Fruit fly (Drosophila melanogaster) whole organism, prepupa: ENCODE measurements around the gene CG17440.
A peak's percentile ranks its signal among the peaks of the same experiment; 100 is the strongest.

Experiments used
- Blimp-1 ChIP-seq: fragments of 200-800 bp; sonication (Bioruptor generic); optimal IDR thresholded peaks from 3 replicates; lab custom pipeline; 2017; ENCODE audit warnings: missing biosample characterization, missing genetic modification characterization, mild to moderate bottlenecking, moderate library complexity, missing genetic modification reagents
- CG10631 ChIP-seq: fragments of 200-800 bp; sonication (Bioruptor generic); optimal IDR thresholded peaks from 2 replicates; lab custom pipeline; 2016; ENCODE audit warnings: missing biosample characterization, missing genetic modification characterization
- CG10669 ChIP-seq: fragments of 200-800 bp; sonication (Bioruptor generic); optimal IDR thresholded peaks from 3 replicates; lab custom pipeline; 2018; ENCODE audit warnings: missing biosample characterization, mild to moderate bottlenecking, missing genetic modification characterization, moderate library complexity
- CG11294 ChIP-seq: fragments of 200-800 bp; sonication (Bioruptor generic); IDR thresholded peaks from 2 replicates; pipeline ENCODE4 v1.3.6; 2022; ENCODE audit warnings: missing biosample characterization, missing genetic modification characterization
- CG15336 ChIP-seq: fragments of 200-800 bp; sonication (Bioruptor generic); IDR thresholded peaks from 2 replicates; pipeline ENCODE4 v1.3.6; 2022; ENCODE audit warnings: missing biosample characterization, missing genetic modification characterization
- CG31627 ChIP-seq: fragments of 200-800 bp; sonication (Bioruptor generic); optimal IDR thresholded peaks from 3 replicates; lab custom pipeline; 2016; ENCODE audit warnings: missing biosample characterization, missing genetic modification characterization
- CG32006 ChIP-seq: fragments of 200-800 bp; sonication (Bioruptor generic); optimal IDR thresholded peaks from 3 replicates; lab custom pipeline; 2017; ENCODE audit warnings: missing biosample characterization, mild to moderate bottlenecking, missing genetic modification characterization
- CG34406 ChIP-seq: fragments of 200-800 bp; sonication (Bioruptor generic); optimal IDR thresholded peaks from 3 replicates; lab custom pipeline; 2016; ENCODE audit warnings: missing biosample characterization, missing genetic modification characterization
- CG3919 ChIP-seq: fragments of 200-800 bp; sonication (Bioruptor generic); optimal IDR thresholded peaks from 3 replicates; lab custom pipeline; 2016; ENCODE audit warnings: missing biosample characterization, missing genetic modification characterization
- CG4318 ChIP-seq: fragments of 200-800 bp; sonication (Bioruptor generic); optimal IDR thresholded peaks from 3 replicates; lab custom pipeline; 2017; ENCODE audit warnings: missing biosample characterization, mild to moderate bottlenecking, missing genetic modification characterization
- CG6163 ChIP-seq: fragments of 200-800 bp; sonication (Bioruptor generic); IDR thresholded peaks from 3 replicates; pipeline ENCODE4 v1.3.6; 2022; ENCODE audit warnings: missing biosample characterization, missing genetic modification characterization
- CG6276 ChIP-seq: fragments of 200-800 bp; sonication (Bioruptor generic); optimal IDR thresholded peaks from 2 replicates; lab custom pipeline; 2017; ENCODE audit warnings: missing biosample characterization, mild to moderate bottlenecking, missing genetic modification characterization
- CG6808 ChIP-seq: fragments of 200-800 bp; sonication (Bioruptor generic); optimal IDR thresholded peaks from 3 replicates; lab custom pipeline; 2017; ENCODE audit warnings: missing biosample characterization, missing genetic modification characterization, mild to moderate bottlenecking, moderate library complexity, missing genetic modification reagents
- CG6854 ChIP-seq: fragments of 200-800 bp; sonication (Bioruptor generic); optimal IDR thresholded peaks from 2 replicates; lab custom pipeline; 2017; ENCODE audit warnings: missing biosample characterization, mild to moderate bottlenecking, missing genetic modification characterization
- CG7368 ChIP-seq: fragments of 200-800 bp; sonication (Bioruptor generic); optimal IDR thresholded peaks from 3 replicates; lab custom pipeline; 2016; ENCODE audit warnings: missing biosample characterization, missing genetic modification characterization
- CG8119 ChIP-seq: fragments of 200-800 bp; sonication (Bioruptor generic); IDR thresholded peaks from 3 replicates; pipeline ENCODE4 v1.3.6; 2022; ENCODE audit warnings: missing biosample characterization, missing genetic modification characterization
- CG8319 ChIP-seq: fragments of 200-800 bp; sonication (Bioruptor generic); optimal IDR thresholded peaks from 3 replicates; lab custom pipeline; 2016; ENCODE audit warnings: missing biosample characterization, missing genetic modification characterization
- CG8632 ChIP-seq: fragments of 200-800 bp; sonication (Bioruptor generic); optimal IDR thresholded peaks from 3 replicates; lab custom pipeline; 2016; ENCODE audit warnings: missing biosample characterization, missing genetic modification characterization
- CG9139 ChIP-seq: fragments of 200-800 bp; sonication (Bioruptor generic); optimal IDR thresholded peaks from 3 replicates; lab custom pipeline; 2017; ENCODE audit warnings: missing biosample characterization, mild to moderate bottlenecking, missing genetic modification characterization
- Eip75B ChIP-seq: fragments of 200-800 bp; sonication (Bioruptor generic); optimal IDR thresholded peaks from 3 replicates; lab custom pipeline; 2016; ENCODE audit warnings: missing biosample characterization, missing genetic modification characterization
- Eip78C ChIP-seq: fragments of 200-800 bp; sonication (Bioruptor generic); peaks from one replicate; lab custom pipeline; 2016; ENCODE audit warnings: missing biosample characterization, missing genetic modification characterization
- Eip93F ChIP-seq: fragments of 200-800 bp; sonication (Bioruptor generic); optimal IDR thresholded peaks from 2 replicates; lab custom pipeline; 2016; ENCODE audit warnings: missing biosample characterization, mild to moderate bottlenecking, missing genetic modification characterization
- Ets21C ChIP-seq: fragments of 200-800 bp; sonication (Bioruptor generic); optimal IDR thresholded peaks from 3 replicates; lab custom pipeline; 2016; ENCODE audit warnings: missing biosample characterization, missing genetic modification characterization
- Gug ChIP-seq: fragments of 200-800 bp; sonication (Bioruptor generic); IDR thresholded peaks from 2 replicates; pipeline ENCODE4 v1.3.6; 2022; ENCODE audit warnings: missing biosample characterization, missing genetic modification characterization
- Hr38 ChIP-seq: sonication (Bioruptor generic); optimal IDR thresholded peaks from 2 replicates; lab custom pipeline; 2016; ENCODE audit warnings: missing biosample characterization, missing genetic modification characterization
- Hr39 ChIP-seq: fragments of 200-800 bp; sonication (Bioruptor generic); optimal IDR thresholded peaks from 2 replicates; lab custom pipeline; 2016; ENCODE audit warnings: missing biosample characterization, missing genetic modification characterization
- Hr4 ChIP-seq: fragments of 200-800 bp; sonication (Bioruptor generic); optimal IDR thresholded peaks from 3 replicates; lab custom pipeline; 2016; ENCODE audit warnings: missing biosample characterization, missing genetic modification characterization
- Lpt ChIP-seq: fragments of 200-800 bp; sonication (Bioruptor generic); optimal IDR thresholded peaks from 3 replicates; lab custom pipeline; 2016; ENCODE audit warnings: missing biosample characterization, missing genetic modification characterization
- Sox102F ChIP-seq: fragments of 200-800 bp; sonication (Bioruptor generic); optimal IDR thresholded peaks from 2 replicates; lab custom pipeline; 2016; ENCODE audit warnings: missing biosample characterization, mild to moderate bottlenecking, missing genetic modification characterization
- Sox14 ChIP-seq: fragments of 200-800 bp; sonication (Bioruptor generic); optimal IDR thresholded peaks from 3 replicates; lab custom pipeline; 2016; ENCODE audit warnings: missing biosample characterization, missing genetic modification characterization
- Sox15 ChIP-seq: fragments of 200-800 bp; sonication (Bioruptor generic); optimal IDR thresholded peaks from 3 replicates; lab custom pipeline; 2016; ENCODE audit warnings: missing biosample characterization, missing genetic modification characterization
- acj6 ChIP-seq: fragments of 200-800 bp; sonication (Bioruptor generic); optimal IDR thresholded peaks from 3 replicates; lab custom pipeline; 2016; ENCODE audit warnings: missing biosample characterization, missing genetic modification characterization
- cyc ChIP-seq: fragments of 200-800 bp; sonication (Bioruptor generic); optimal IDR thresholded peaks from 3 replicates; lab custom pipeline; 2016; ENCODE audit warnings: missing biosample characterization, missing genetic modification characterization
- dac ChIP-seq: fragments of 200-800 bp; sonication (Bioruptor generic); optimal IDR thresholded peaks from 2 replicates; lab custom pipeline; 2017; ENCODE audit warnings: missing biosample characterization, mild to moderate bottlenecking, missing genetic modification characterization
- dsx ChIP-seq: fragments of 200-800 bp; optimal IDR thresholded peaks from 3 replicates; lab custom pipeline; 2019; ENCODE audit warnings: missing biosample characterization, mild to moderate bottlenecking, missing genetic modification characterization, moderate library complexity; ENCODE audit not compliant: poor library complexity, severe bottlenecking
- eg ChIP-seq: fragments of 200-800 bp; sonication (Bioruptor generic); IDR thresholded peaks from 3 replicates; pipeline ENCODE4 v1.3.6; 2022; ENCODE audit warnings: missing biosample characterization, missing genetic modification characterization
- esn ChIP-seq: fragments of 200-800 bp; sonication (Bioruptor generic); optimal IDR thresholded peaks from 2 replicates; lab custom pipeline; 2016; ENCODE audit warnings: missing biosample characterization, mild to moderate bottlenecking, missing genetic modification characterization, moderate library complexity
- fd59A ChIP-seq: fragments of 200-800 bp; sonication (Bioruptor generic); optimal IDR thresholded peaks from 2 replicates; lab custom pipeline; 2017; ENCODE audit warnings: missing biosample characterization, mild to moderate bottlenecking, missing genetic modification characterization, missing genetic modification reagents
- fd85E ChIP-seq: fragments of 200-800 bp; sonication (Bioruptor generic); optimal IDR thresholded peaks from 3 replicates; lab custom pipeline; 2016; ENCODE audit warnings: missing biosample characterization, missing genetic modification characterization
- lz ChIP-seq: fragments of 200-800 bp; sonication (Bioruptor generic); optimal IDR thresholded peaks from 3 replicates; lab custom pipeline; 2016; ENCODE audit warnings: missing biosample characterization, missing genetic modification characterization
- net ChIP-seq: fragments of 200-800 bp; sonication (Bioruptor generic); optimal IDR thresholded peaks from 3 replicates; lab custom pipeline; 2016; ENCODE audit warnings: missing biosample characterization, missing genetic modification characterization
- pdm3 ChIP-seq: fragments of 200-800 bp; sonication (Bioruptor generic); optimal IDR thresholded peaks from 3 replicates; lab custom pipeline; 2016; ENCODE audit warnings: missing biosample characterization, missing genetic modification characterization
- spab ChIP-seq: fragments of 200-800 bp; sonication (Bioruptor generic); optimal IDR thresholded peaks from 2 replicates; lab custom pipeline; 2017; ENCODE audit warnings: missing biosample characterization, mild to moderate bottlenecking, missing genetic modification characterization, missing genetic modification reagents
- vri ChIP-seq: fragments of 200-800 bp; sonication (Bioruptor generic); optimal IDR thresholded peaks from 3 replicates; lab custom pipeline; 2016; ENCODE audit warnings: missing biosample characterization, mild to moderate bottlenecking, missing genetic modification characterization

CG17440 gene

DNA sequence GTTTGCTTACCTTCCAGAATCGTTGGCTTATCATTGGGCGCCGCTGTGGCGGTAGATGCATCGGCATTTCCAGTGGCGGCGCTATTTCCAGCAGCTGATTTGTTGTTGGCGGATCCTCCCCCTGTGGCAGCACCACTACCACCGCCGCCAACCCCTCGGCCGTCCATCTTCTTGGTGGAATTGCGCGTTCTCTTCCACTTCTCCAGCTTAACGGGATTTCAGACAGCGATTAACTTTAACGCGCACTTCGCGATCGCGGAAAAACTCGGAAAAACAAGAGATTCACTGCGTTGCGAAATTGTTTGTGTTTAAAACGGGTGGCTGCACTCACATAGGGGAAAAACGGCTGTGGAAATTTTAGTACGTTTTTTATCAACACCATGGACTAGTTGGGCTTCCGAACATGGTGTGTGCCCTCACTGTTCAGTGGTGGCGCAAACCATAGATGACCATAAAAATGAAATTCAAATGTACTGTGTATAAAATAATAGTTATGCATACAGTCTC, 13.1 kb upstream of the CG17440 start, which contains the start of gene c11.1:
TSS of gene c11.1 (minus strand) at position 335 of the 507 bp plus-strand sequence.
- no peak for TF ChIP-seq lz
- TF ChIP-seq CG9139 (GFP tag; lab: Kevin White, UChicago), result no peak
- TF ChIP-seq Eip93F (GFP tag; lab: Kevin White, UChicago), result no peak
- TF ChIP-seq CG7368, result no peak
- TF ChIP-seq CG8119 (GFP tag; lab: Robert Waterston, UW), result 0 out of 3 replicates have a peak, but pooled peaks have one; percentile 17
- TF ChIP-seq vri (GFP tag; lab: Kevin White, UChicago), result no peak
- no peak for TF ChIP-seq CG3919 (GFP tag; lab: Kevin White, UChicago)
- TF ChIP-seq CG8319 (GFP tag; lab: Kevin White, UChicago), result no peak
- TF ChIP-seq net (GFP tag; lab: Kevin White, UChicago), result no peak
- TF ChIP-seq CG34406 (GFP tag; lab: Kevin White, UChicago), result no peak
- TF ChIP-seq esn (GFP tag; lab: Kevin White, UChicago), result peak; percentile 22
- no peak for TF ChIP-seq dsx (GFP tag; lab: Kevin White, UChicago)
- peak; percentile 64 for TF ChIP-seq CG6808
- no peak for TF ChIP-seq eg (GFP tag; lab: Robert Waterston, UW)
- TF ChIP-seq pdm3, result no peak
- no peak for TF ChIP-seq Hr39
- TF ChIP-seq Sox15 (GFP tag; lab: Kevin White, UChicago), result no peak
- TF ChIP-seq Eip75B, result no peak
- TF ChIP-seq cyc (GFP tag; lab: Kevin White, UChicago), result no peak
- 0 out of 2 replicates have a peak, but pooled peaks have one; percentile 33 for TF ChIP-seq CG15336 (GFP tag; lab: Robert Waterston, UW)
- no peak for TF ChIP-seq Hr4 (GFP tag; lab: Kevin White, UChicago)
- TF ChIP-seq Sox14 (GFP tag; lab: Kevin White, UChicago), result peak; percentile 37
- no peak for TF ChIP-seq CG10669
- no peak for TF ChIP-seq CG31627 (GFP tag; lab: Kevin White, UChicago)
- TF ChIP-seq Blimp-1 (GFP tag; lab: Kevin White, UChicago), result no peak
- TF ChIP-seq Eip78C (GFP tag; lab: Kevin White, UChicago), result peak; percentile 29
- TF ChIP-seq CG8632 (GFP tag; lab: Kevin White, UChicago), result no peak
- TF ChIP-seq fd85E (GFP tag; lab: Kevin White, UChicago), result no peak
- no peak for TF ChIP-seq Gug (GFP tag; lab: Robert Waterston, UW)
- no peak for TF ChIP-seq CG6163 (GFP tag; lab: Robert Waterston, UW)
- TF ChIP-seq CG32006 (GFP tag; lab: Kevin White, UChicago), result no peak
- TF ChIP-seq spab (GFP tag; lab: Kevin White, UChicago), result no peak
- TF ChIP-seq CG11294 (GFP tag; lab: Robert Waterston, UW), result no peak
- no peak for TF ChIP-seq fd59A (GFP tag; lab: Kevin White, UChicago)
- no peak for TF ChIP-seq Hr38 (GFP tag; lab: Kevin White, UChicago)
- TF ChIP-seq Sox102F (GFP tag; lab: Kevin White, UChicago), result no peak
- TF ChIP-seq acj6 (GFP tag; lab: Kevin White, UChicago), result no peak
- no peak for TF ChIP-seq CG10631 (GFP tag; lab: Kevin White, UChicago)
- TF ChIP-seq CG6276 (GFP tag; lab: Kevin White, UChicago), result no peak
- TF ChIP-seq, all 60 proteins: peak for 6

DNA sequence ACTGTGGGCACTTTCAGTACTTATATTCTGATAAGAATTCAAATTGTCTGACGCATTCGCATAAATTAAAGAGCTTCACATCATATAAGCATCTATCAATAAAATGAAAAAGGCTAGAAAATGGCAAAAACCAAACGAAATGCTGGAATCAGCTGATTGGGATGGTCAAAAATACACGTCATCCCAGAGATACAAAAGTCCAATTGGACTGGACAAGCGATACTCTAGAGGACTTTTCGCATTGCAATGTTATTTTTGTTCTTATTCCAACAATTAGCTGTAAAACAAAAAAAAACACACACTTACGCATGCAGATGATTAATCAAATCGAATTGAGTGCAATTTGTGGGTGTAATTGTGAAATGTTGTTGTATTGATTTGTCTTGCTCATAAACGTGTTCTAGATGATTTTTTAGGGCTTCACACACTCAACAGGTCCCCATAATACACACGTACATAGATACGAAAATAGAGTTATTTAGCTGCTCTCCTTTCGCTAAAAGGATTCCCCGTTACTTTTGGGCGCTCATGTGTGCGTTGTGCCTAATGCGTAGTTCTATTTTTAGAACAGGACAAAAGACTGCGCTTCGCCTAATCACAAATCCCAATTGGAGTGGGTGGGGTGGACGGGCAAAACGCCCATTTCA, 12.4 kb upstream of the CG17440 start:
- TF ChIP-seq CG6854 (GFP tag; lab: Kevin White, UChicago), result no peak
- no peak for TF ChIP-seq Ets21C (GFP tag; lab: Kevin White, UChicago)
- no peak for TF ChIP-seq spab (GFP tag; lab: Kevin White, UChicago)
- TF ChIP-seq Gug (GFP tag; lab: Robert Waterston, UW), result no peak
- TF ChIP-seq CG34406 (GFP tag; lab: Kevin White, UChicago), result no peak
- no peak for TF ChIP-seq CG7368
- TF ChIP-seq CG4318 (GFP tag; lab: Kevin White, UChicago), result no peak
- TF ChIP-seq dac (GFP tag; lab: Kevin White, UChicago), result no peak
- no peak for TF ChIP-seq Lpt (GFP tag; lab: Kevin White, UChicago)
- no peak for TF ChIP-seq CG8632 (GFP tag; lab: Kevin White, UChicago)
- TF ChIP-seq Blimp-1 (GFP tag; lab: Kevin White, UChicago), result no peak
- TF ChIP-seq lz, result no peak
- TF ChIP-seq, all 60 proteins: peak for 0
